Worm (Caenorhabditis elegans): ENCODE measurements around the gene H24K24.2.

The H24K24.2 gene

ce11 chrV:975184-975583 lies 57.6 kb downstream of the H24K24.2 start (continued):
- TF ChIP-seq ZK337.2 (GFP tag; IDR thresholded peaks at IDR 0.05) (no peak), lin-39 (tag; optimal IDR thresholded peaks at IDR 0.05) (no peak), arid-1 (GFP tag; conservative IDR thresholded peaks at IDR 0.05) (0 out of 2 replicates have a peak, but pooled peaks have one; percentile 28), ZK546.5 (tag; optimal IDR thresholded peaks at IDR 0.05) (no peak), nhr-10 (tag; optimal IDR thresholded peaks at IDR 0.05) (no peak), ctbp-1 (GFP tag; IDR thresholded peaks at IDR 0.05) (0 out of 2 replicates have a peak, but pooled peaks have one; percentile 35), R02D3.7 (tag; optimal IDR thresholded peaks at IDR 0.05) (no peak), ceh-32 (tag; optimal IDR thresholded peaks at IDR 0.05; ENCODE audit: poor library complexity) (no peak), nhr-11 (tag; optimal IDR thresholded peaks at IDR 0.05) (no peak), tag-97 (GFP tag; IDR thresholded peaks at IDR 0.05) (no peak), mxl-2 (GFP tag; conservative IDR thresholded peaks at IDR 0.05) (no peak), unc-62 (GFP tag; optimal IDR thresholded peaks at IDR 0.05 in 1 of 2) (peak in 1 of 2 experiments; percentile 99), unc-62 (tag; optimal IDR thresholded peaks at IDR 0.05) (no peak), hif-1 (tag; optimal IDR thresholded peaks at IDR 0.05) (peak in 1 of 2 experiments; percentile 40), mes-2 (tag; optimal IDR thresholded peaks at IDR 0.05; ENCODE audit: poor library complexity, severe bottlenecking) (peak; percentile 9), dpl-1 (GFP tag; optimal IDR thresholded peaks at IDR 0.05) (peak; percentile 44), jun-1 (tag; optimal IDR thresholded peaks at IDR 0.05) (no peak), ceh-44 (GFP tag; IDR thresholded peaks at IDR 0.05) (no peak), lsy-2 (tag; optimal IDR thresholded peaks at IDR 0.05) (peak; percentile 34 to 50), cey-2 (tag; optimal IDR thresholded peaks at IDR 0.05; ENCODE audit: borderline replicate concordance, insufficient read depth) (no peak), fos-1 (tag; optimal IDR thresholded peaks at IDR 0.05) (no peak), lin-13 (GFP tag; optimal IDR thresholded peaks at IDR 0.05) (no peak), egl-27 (tag; optimal IDR thresholded peaks at IDR 0.05) (no peak), nhr-41 (GFP tag; IDR thresholded peaks at IDR 0.05) (no peak)

Measured in whole organism, L4 larva.